Worm (Caenorhabditis elegans): ENCODE measurements around the gene apc-17.

- TF ChIP-seq cog-1 (tag; optimal IDR thresholded peaks at IDR 0.05), result no peak
- no peak for TF ChIP-seq tab-1 (GFP tag; IDR thresholded peaks at IDR 0.05)
- TF ChIP-seq ztf-29 (GFP tag; IDR thresholded peaks at IDR 0.05), result no peak
- no peak for TF ChIP-seq ztf-23 (GFP tag; IDR thresholded peaks at IDR 0.05)
Observed at ce11 chrII:11134828-11135227, 26.9 kb downstream of the apc-17 start, which contains the start of gene F40F8.5.

All from whole organism, midembryonic.